Fruit fly (Drosophila melanogaster) S2 (cell line): ENCODE results near the gene odd.

Experiments
- CG8478 ChIP-seq: fragments of >200 bp; optimal IDR thresholded peaks from 2 replicates; lab custom pipeline; 2018
- CTCF ChIP-seq, 2 experiments: fragments of >200 bp; optimal IDR thresholded peaks; 2 replicates each; lab custom pipeline; 2018

DNA sequence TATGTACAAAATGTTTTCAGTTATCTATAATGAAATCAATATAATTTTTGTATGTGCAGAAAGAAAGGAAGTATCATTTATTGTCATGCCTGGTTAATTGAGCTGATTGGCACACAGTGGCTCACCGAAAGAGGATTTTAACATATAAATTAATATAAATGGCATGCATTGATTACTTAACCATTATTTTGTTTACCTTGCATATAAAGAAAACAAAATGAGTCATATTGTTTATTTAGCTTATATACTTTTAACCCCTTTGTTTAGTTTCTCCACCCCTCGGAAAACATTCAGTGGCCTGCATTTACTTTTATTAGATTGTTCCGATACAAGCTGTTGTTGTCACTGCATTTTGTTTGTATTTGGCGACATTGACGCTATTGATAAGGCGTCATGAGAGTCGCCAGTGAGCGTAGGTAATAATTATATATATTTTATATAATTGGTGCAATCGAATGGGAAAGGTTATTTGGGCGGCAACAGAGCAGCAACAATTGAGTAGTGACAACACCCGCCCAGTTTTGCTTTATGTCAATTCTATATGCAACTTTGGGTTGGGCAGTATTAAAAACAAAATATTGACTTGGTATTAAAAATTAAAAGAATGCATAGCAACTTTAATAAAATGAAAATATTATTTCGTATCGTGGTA lies 41.1 kb upstream of the odd start:
- TF ChIP-seq CG8478 (no peak), CTCF (optimal IDR thresholded peaks at IDR 0.05; lab: Kevin White, UChicago) (no peak)
